Worm (Caenorhabditis elegans): ENCODE data around the gene C16D9.3.
A peak's percentile ranks its signal among the peaks of the same experiment; 100 is the strongest.

C16D9.3 gene

ce11 chrV:8247311-8248105 is 7.7 kb upstream of the C16D9.3 start (continued):
- TF ChIP-seq dmd-4 (tag; optimal IDR thresholded peaks at IDR 0.05; ENCODE audit: borderline replicate concordance), result no peak

ce11 chrV:8245457-8245856 is 5.6 kb upstream of the C16D9.3 start, which contains the start of gene C16D9.5:
Gene C16D9.5 (minus strand): TSS chrV:8245557.
- TF ChIP-seq ref-2 (tag; optimal IDR thresholded peaks at IDR 0.05), result no peak
- no peak for TF ChIP-seq zip-5 (tag; optimal IDR thresholded peaks at IDR 0.05)
- no peak for TF ChIP-seq hlh-13 (GFP tag; optimal IDR thresholded peaks at IDR 0.05)
- TF ChIP-seq ceh-45 (GFP tag; IDR thresholded peaks at IDR 0.05), result no peak
- no peak for TF ChIP-seq ttx-3 (tag; optimal IDR thresholded peaks at IDR 0.05)
- no peak for TF ChIP-seq C08G9.2 (tag; optimal IDR thresholded peaks at IDR 0.05)
- no peak for TF ChIP-seq syd-9 (tag; optimal IDR thresholded peaks at IDR 0.05)
- TF ChIP-seq sox-2 (GFP tag; IDR thresholded peaks at IDR 0.05), result no peak

DNA sequence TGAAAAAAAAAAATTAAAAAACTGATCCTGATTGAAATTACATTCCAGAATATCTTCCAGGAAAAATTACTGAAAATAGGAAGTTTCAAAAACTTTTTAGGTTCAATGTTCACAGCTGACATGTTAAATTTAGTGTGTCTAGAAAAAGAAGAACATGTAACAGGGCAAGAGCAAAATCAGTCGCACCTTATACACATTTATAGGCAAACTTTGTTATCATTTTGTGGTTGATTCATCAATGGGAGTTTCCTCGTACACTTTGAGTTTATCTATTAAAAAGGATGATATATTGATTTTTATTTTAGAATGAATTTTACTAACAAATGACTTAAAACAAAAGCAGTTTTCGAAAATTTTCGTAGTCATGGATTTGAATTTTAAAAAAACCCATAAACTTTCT is 3.4 kb upstream of the C16D9.3 start:
- TF ChIP-seq sdc-2 (tag; optimal IDR thresholded peaks at IDR 0.05), result no peak

DNA sequence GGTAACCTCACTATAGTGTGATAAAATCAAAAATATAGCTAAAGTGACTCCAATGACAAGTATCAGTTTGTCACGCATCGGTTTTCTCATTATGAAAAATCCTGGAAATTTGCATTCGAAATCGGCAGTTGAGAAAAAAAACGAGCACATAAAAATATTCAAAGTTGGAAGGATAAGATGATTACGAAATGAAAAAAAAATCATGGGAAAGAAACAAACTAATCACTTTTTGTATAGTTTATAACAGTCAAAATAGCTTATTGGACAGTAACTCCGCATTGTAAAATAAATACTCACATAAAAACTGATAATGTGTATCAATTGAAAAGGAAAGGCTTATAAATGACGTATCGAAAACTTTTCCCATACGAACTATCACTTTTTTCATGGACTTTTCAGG is 3.0 kb upstream of the C16D9.3 start, which contains the start of gene C16D9.4:
TSS of gene C16D9.4 (minus strand) at position 101 of the 400 bp plus-strand sequence.
- no peak for TF ChIP-seq hlh-8 (tag; optimal IDR thresholded peaks at IDR 0.05)
- TF ChIP-seq pag-3 (tag; optimal IDR thresholded peaks at IDR 0.05; ENCODE audit: borderline replicate concordance), result no peak
- TF ChIP-seq sox-4 (tag; optimal IDR thresholded peaks at IDR 0.05), result no peak
- no peak for TF ChIP-seq lin-11 (tag; optimal IDR thresholded peaks at IDR 0.05)
- TF ChIP-seq nfya-1 (tag; optimal IDR thresholded peaks at IDR 0.05), result no peak
- no peak for TF ChIP-seq K02D7.2 (tag; optimal IDR thresholded peaks at IDR 0.05)
- no peak for TF ChIP-seq nhr-232 (tag; optimal IDR thresholded peaks at IDR 0.05)
- TF ChIP-seq unc-86 (tag; optimal IDR thresholded peaks at IDR 0.05), result no peak
- no peak for TF ChIP-seq ceh-6 (GFP tag; optimal IDR thresholded peaks at IDR 0.05)
- no peak for TF ChIP-seq odd-2 (tag; optimal IDR thresholded peaks at IDR 0.05)
- TF ChIP-seq C38D4.7 (GFP tag; optimal IDR thresholded peaks at IDR 0.05), result no peak
- TF ChIP-seq ref-2 (tag; optimal IDR thresholded peaks at IDR 0.05), result no peak
- no peak for TF ChIP-seq pat-9 (tag; optimal IDR thresholded peaks at IDR 0.05)
- TF ChIP-seq ahr-1 (tag; optimal IDR thresholded peaks at IDR 0.05), result no peak
- no peak for TF ChIP-seq ets-4 (tag; optimal IDR thresholded peaks at IDR 0.05)

DNA sequence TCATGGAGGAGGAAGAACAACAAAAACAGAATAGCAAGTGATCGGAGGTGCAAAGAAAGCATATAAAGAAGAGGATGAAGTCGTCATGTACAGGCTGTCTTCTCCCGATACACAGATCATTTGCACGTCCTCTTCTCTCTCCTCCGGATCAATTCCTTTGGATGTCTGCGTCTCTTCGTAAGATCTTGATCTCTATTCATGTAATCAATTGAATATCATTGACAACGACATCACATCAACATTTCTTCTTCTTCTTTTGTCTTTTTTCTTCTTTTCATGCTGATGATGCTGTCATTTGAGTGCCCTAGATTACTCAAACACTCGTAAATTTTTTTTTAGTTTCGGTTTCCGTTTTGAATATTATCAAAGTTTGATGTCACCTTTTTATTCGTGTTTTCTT is 1.5 kb downstream of the C16D9.3 start, which contains the start of gene rol-3:
TSS of gene rol-3 (minus strand) at position 120 of the 400 bp plus-strand sequence.
- TF ChIP-seq elt-4 (tag; optimal IDR thresholded peaks at IDR 0.05) (no peak), T23F11.4 (GFP tag; optimal IDR thresholded peaks at IDR 0.05) (no peak), rnt-1 (tag; optimal IDR thresholded peaks at IDR 0.05) (no peak)

DNA sequence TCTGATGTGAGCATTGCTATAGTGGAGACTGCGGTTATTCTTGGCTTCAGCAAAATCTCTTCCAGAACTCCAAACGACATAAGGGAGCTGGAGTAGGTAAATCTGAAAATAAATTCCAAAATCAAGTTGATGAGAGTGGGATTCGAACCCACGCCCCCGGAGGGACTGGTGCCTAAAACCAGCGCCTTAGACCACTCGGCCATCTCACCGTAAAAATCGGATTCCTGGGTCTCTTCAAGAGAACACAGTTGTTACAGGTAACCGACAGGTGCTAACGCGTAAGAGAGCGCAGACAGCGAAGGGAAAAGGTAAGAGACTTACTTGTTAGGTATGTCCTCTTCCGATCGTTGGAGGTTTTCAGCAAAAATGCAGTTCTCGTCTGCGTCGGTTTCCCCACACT is 4.5 kb downstream of the C16D9.3 start:
- TF ChIP-seq npax-4 (tag; optimal IDR thresholded peaks at IDR 0.05) (no peak), ref-2 (tag; optimal IDR thresholded peaks at IDR 0.05) (peak; percentile 52), nhr-232 (tag; optimal IDR thresholded peaks at IDR 0.05) (peak; percentile 46), ceh-9 (tag; optimal IDR thresholded peaks at IDR 0.05) (no peak), lin-11 (tag; optimal IDR thresholded peaks at IDR 0.05) (no peak), syd-9 (tag; optimal IDR thresholded peaks at IDR 0.05) (no peak), hlh-30 (tag; optimal IDR thresholded peaks at IDR 0.05; ENCODE audit: insufficient read depth) (peak; percentile 1), ceh-6 (GFP tag; optimal IDR thresholded peaks at IDR 0.05) (peak; percentile 16), ahr-1 (tag; optimal IDR thresholded peaks at IDR 0.05) (no peak), ttx-3 (tag; optimal IDR thresholded peaks at IDR 0.05) (no peak), sdc-2 (tag; optimal IDR thresholded peaks at IDR 0.05) (peak; percentile 3), ceh-19 (GFP tag; optimal IDR thresholded peaks at IDR 0.05) (no peak), pag-3 (tag; optimal IDR thresholded peaks at IDR 0.05; ENCODE audit: borderline replicate concordance) (no peak)

Measured in whole organism, late embryonic.